Fruit fly (Drosophila melanogaster) whole organism, embryonic: ENCODE results near the gene CG9903.
A peak's percentile ranks its signal among the peaks of the same experiment; 100 is the strongest.

Source experiments
- CG10979 ChIP-seq: fragments of 200-800 bp; sonication (Bioruptor generic); optimal IDR thresholded peaks from 2 replicates; lab custom pipeline; 2018; ENCODE audit warnings: missing biosample characterization, mild to moderate bottlenecking, missing genetic modification characterization, moderate library complexity
- CG11695 ChIP-seq: fragments of 200-800 bp; sonication (Bioruptor generic); IDR thresholded peaks from 3 replicates; pipeline ENCODE4 v1.3.6; 2022; ENCODE audit warnings: missing biosample characterization, missing genetic modification characterization
- CG12071 ChIP-seq: fragments of 200-800 bp; sonication (Bioruptor generic); optimal IDR thresholded peaks from 3 replicates; lab custom pipeline; 2018; ENCODE audit warnings: missing biosample characterization, mild to moderate bottlenecking, missing genetic modification characterization
- CG15269 ChIP-seq: fragments of 200-800 bp; sonication (Bioruptor generic); optimal IDR thresholded peaks from 2 replicates; lab custom pipeline; 2018; ENCODE audit warnings: missing biosample characterization, mild to moderate bottlenecking, missing genetic modification characterization, moderate library complexity
- CG15514 ChIP-seq: fragments of 200-800 bp; sonication (Bioruptor generic); optimal IDR thresholded peaks from 3 replicates; lab custom pipeline; 2017; ENCODE audit warnings: missing biosample characterization, missing genetic modification characterization, mild to moderate bottlenecking, moderate library complexity, missing genetic modification reagents
- CG16779 ChIP-seq: fragments of 200-800 bp; sonication (Bioruptor generic); IDR thresholded peaks from 2 replicates; pipeline ENCODE4 v1.3.6; 2022; ENCODE audit warnings: missing biosample characterization, missing genetic modification characterization
- CG17361 ChIP-seq: fragments of 200-800 bp; sonication (Bioruptor generic); IDR thresholded peaks from 3 replicates; pipeline ENCODE4 v1.3.6; 2022; ENCODE audit warnings: missing biosample characterization, missing genetic modification characterization
- CG18599 ChIP-seq: fragments of 200-800 bp; sonication (Bioruptor generic); optimal IDR thresholded peaks from 3 replicates; lab custom pipeline; 2017; ENCODE audit warnings: missing biosample characterization, missing genetic modification characterization, mild to moderate bottlenecking, moderate library complexity, missing genetic modification reagents
- CG2120 ChIP-seq: fragments of 200-800 bp; sonication (Bioruptor generic); optimal IDR thresholded peaks from 3 replicates; lab custom pipeline; 2016; ENCODE audit warnings: missing biosample characterization, missing genetic modification characterization
- CG2202 ChIP-seq: fragments of 200-800 bp; sonication (Bioruptor generic); optimal IDR thresholded peaks from 2 replicates; lab custom pipeline; 2018; ENCODE audit warnings: missing biosample characterization, mild to moderate bottlenecking, missing genetic modification characterization
- CG2678 ChIP-seq: fragments of 200-800 bp; sonication (Bioruptor generic); optimal IDR thresholded peaks from 3 replicates; lab custom pipeline; 2019; ENCODE audit warnings: missing biosample characterization, mild to moderate bottlenecking, missing genetic modification characterization, moderate library complexity
- CG30403 ChIP-seq: fragments of 200-800 bp; sonication (Bioruptor generic); optimal IDR thresholded peaks from 3 replicates; lab custom pipeline; 2016; ENCODE audit warnings: missing biosample characterization, missing genetic modification characterization
- CG32532 ChIP-seq: fragments of 200-800 bp; sonication (Bioruptor generic); IDR thresholded peaks from 2 replicates; pipeline ENCODE4 v1.3.6; 2022; ENCODE audit warnings: missing biosample characterization, missing genetic modification characterization
- CG3847 ChIP-seq: fragments of 200-800 bp; sonication (Bioruptor generic); IDR thresholded peaks from 2 replicates; pipeline ENCODE4 v1.3.6; 2022; ENCODE audit warnings: missing biosample characterization, missing genetic modification characterization
- CG4730 ChIP-seq: fragments of 200-800 bp; sonication (Bioruptor generic); IDR thresholded peaks from 2 replicates; pipeline ENCODE4 v1.3.6; 2022; ENCODE audit warnings: missing biosample characterization, missing genetic modification characterization
- CG6689 ChIP-seq: fragments of 200-800 bp; sonication (Bioruptor generic); IDR thresholded peaks from 2 replicates; pipeline ENCODE4 v1.3.6; 2022; ENCODE audit warnings: missing biosample characterization, missing genetic modification characterization
- CG6765 ChIP-seq: fragments of 200-800 bp; sonication (Bioruptor generic); optimal IDR thresholded peaks from 3 replicates; lab custom pipeline; 2017; ENCODE audit warnings: missing biosample characterization, mild to moderate bottlenecking, missing genetic modification characterization
- CG7786 ChIP-seq: fragments of 200-800 bp; sonication (Bioruptor generic); optimal IDR thresholded peaks from 2 replicates; lab custom pipeline; 2016; ENCODE audit warnings: missing biosample characterization, missing genetic modification characterization
- CG7839 ChIP-seq: fragments of 200-800 bp; sonication (Bioruptor generic); optimal IDR thresholded peaks from 3 replicates; lab custom pipeline; 2018; ENCODE audit warnings: missing biosample characterization, mild to moderate bottlenecking, missing genetic modification characterization, moderate library complexity
- CG9817 ChIP-seq: fragments of 200-800 bp; sonication (Bioruptor generic); optimal IDR thresholded peaks from 2 replicates; lab custom pipeline; 2018; ENCODE audit warnings: missing biosample characterization, mild to moderate bottlenecking, missing genetic modification characterization, moderate library complexity
- CG9932 ChIP-seq: fragments of 200-800 bp; sonication (Bioruptor generic); IDR thresholded peaks from 2 replicates; pipeline ENCODE4 v1.3.6; 2022; ENCODE audit warnings: missing biosample characterization, missing genetic modification characterization
- D19B ChIP-seq: fragments of 200-800 bp; sonication (Bioruptor generic); optimal IDR thresholded peaks from 2 replicates; lab custom pipeline; 2017; ENCODE audit warnings: missing biosample characterization, mild to moderate bottlenecking, missing genetic modification characterization
- Drgx ChIP-seq: fragments of 200-800 bp; sonication (Bioruptor generic); IDR thresholded peaks from 2 replicates; pipeline ENCODE4 v1.3.6; 2022; ENCODE audit warnings: missing biosample characterization, missing genetic modification characterization
- Hand ChIP-seq: fragments of 200-800 bp; sonication (Bioruptor generic); optimal IDR thresholded peaks from 2 replicates; lab custom pipeline; 2017; ENCODE audit warnings: mild to moderate bottlenecking, missing biosample characterization, missing genetic modification reagents, missing genetic modification characterization
- Hey ChIP-seq: fragments of 200-800 bp; sonication (Bioruptor generic); optimal IDR thresholded peaks from 3 replicates; lab custom pipeline; 2018; ENCODE audit warnings: missing biosample characterization, mild to moderate bottlenecking, missing genetic modification characterization
- NK7.1 ChIP-seq: fragments of 200-800 bp; sonication (Bioruptor generic); optimal IDR thresholded peaks from 3 replicates; lab custom pipeline; 2016; ENCODE audit warnings: missing biosample characterization, missing genetic modification characterization
- TFAM ChIP-seq: fragments of 200-800 bp; sonication (Bioruptor generic); optimal IDR thresholded peaks from 2 replicates; lab custom pipeline; 2017; ENCODE audit warnings: missing biosample characterization, missing genetic modification characterization, inconsistent platforms
- al ChIP-seq: fragments of 200-800 bp; sonication (Bioruptor generic); IDR thresholded peaks from 2 replicates; pipeline ENCODE4 v1.3.6; 2022; ENCODE audit warnings: missing biosample characterization, missing genetic modification characterization
- disco-r ChIP-seq: fragments of 200-800 bp; sonication (Bioruptor generic); optimal IDR thresholded peaks from 2 replicates; lab custom pipeline; 2016; ENCODE audit warnings: missing biosample characterization, missing genetic modification characterization
- dmrt99B ChIP-seq: fragments of 200-800 bp; sonication (Bioruptor generic); optimal IDR thresholded peaks from 2 replicates; lab custom pipeline; 2018; ENCODE audit warnings: missing biosample characterization, mild to moderate bottlenecking, missing genetic modification characterization, moderate library complexity
- dysf ChIP-seq: fragments of 200-800 bp; sonication (Bioruptor generic); IDR thresholded peaks from 3 replicates; pipeline ENCODE4 v1.3.6; 2022; ENCODE audit warnings: missing biosample characterization, missing genetic modification characterization
- fd102C ChIP-seq: fragments of 200-800 bp; sonication (Bioruptor generic); optimal IDR thresholded peaks from 2 replicates; lab custom pipeline; 2018; ENCODE audit warnings: missing biosample characterization, mild to moderate bottlenecking, missing genetic modification characterization, moderate library complexity
- fd64A ChIP-seq: fragments of 200-800 bp; sonication (Bioruptor generic); optimal IDR thresholded peaks from 3 replicates; lab custom pipeline; 2018; ENCODE audit warnings: missing biosample characterization, mild to moderate bottlenecking, missing genetic modification characterization
- gcm2 ChIP-seq: fragments of 200-800 bp; sonication (Bioruptor generic); optimal IDR thresholded peaks from 2 replicates; lab custom pipeline; 2016; ENCODE audit warnings: missing biosample characterization, missing genetic modification characterization
- gem ChIP-seq: fragments of 200-800 bp; sonication (Bioruptor generic); optimal IDR thresholded peaks from 2 replicates; lab custom pipeline; 2019; ENCODE audit warnings: missing biosample characterization, mild to moderate bottlenecking, missing genetic modification characterization, moderate library complexity
- gfzf ChIP-seq: fragments of 200-800 bp; sonication (Bioruptor generic); optimal IDR thresholded peaks from 2 replicates; lab custom pipeline; 2016; ENCODE audit warnings: missing biosample characterization, mild to moderate bottlenecking, missing genetic modification characterization, moderate library complexity
- grau ChIP-seq: fragments of 200-800 bp; optimal IDR thresholded peaks from 3 replicates; lab custom pipeline; 2019; ENCODE audit warnings: missing biosample characterization, mild to moderate bottlenecking, missing genetic modification characterization, moderate library complexity
- inv ChIP-seq: fragments of 200-800 bp; sonication (Bioruptor generic); IDR thresholded peaks from 2 replicates; pipeline ENCODE4 v1.3.6; 2022; ENCODE audit warnings: missing biosample characterization, missing genetic modification characterization; ENCODE audit not compliant: partially characterized antibody
- prd ChIP-seq, 3 experiments: fragments of >200 bp in 2 of 3; fragments of 200-800 bp in 1 of 3; sonication (Bioruptor generic) in 1 of 3; optimal IDR thresholded peaks in 2 of 3; IDR thresholded peaks in 1 of 3; 2 replicates in 2 of 3; 3 replicates in 1 of 3; pipeline versions ENCODE4 v1.3.6 to Lab custom; 2017 to 2022; ENCODE audit warnings: missing biosample characterization in 1 of 3, missing genetic modification characterization in 1 of 3
- rib ChIP-seq: fragments of 200-800 bp; sonication (Bioruptor generic); IDR thresholded peaks from 2 replicates; pipeline ENCODE4 v1.3.6; 2022; ENCODE audit warnings: missing biosample characterization, missing genetic modification characterization
- row ChIP-seq: fragments of 200-800 bp; sonication (Bioruptor generic); IDR thresholded peaks from 3 replicates; pipeline ENCODE4 v1.3.6; 2022; ENCODE audit warnings: missing biosample characterization, missing genetic modification characterization
- run ChIP-seq: fragments of 200-800 bp; sonication (Bioruptor generic); optimal IDR thresholded peaks from 3 replicates; lab custom pipeline; 2018; ENCODE audit warnings: missing biosample characterization, mild to moderate bottlenecking, missing genetic modification characterization
- sd ChIP-seq: fragments of 200-800 bp; sonication (Bioruptor generic); optimal IDR thresholded peaks from 3 replicates; lab custom pipeline; 2018; ENCODE audit warnings: missing biosample characterization, mild to moderate bottlenecking, missing genetic modification characterization, moderate library complexity
- sna ChIP-seq: fragments of 200-800 bp; sonication (Bioruptor generic); IDR thresholded peaks from 2 replicates; pipeline ENCODE4 v1.3.6; 2022; ENCODE audit warnings: missing biosample characterization, missing genetic modification characterization; ENCODE audit not compliant: partially characterized antibody
- sr ChIP-seq: fragments of 200-800 bp; sonication (Bioruptor generic); IDR thresholded peaks from 3 replicates; pipeline ENCODE4 v1.3.6; 2022; ENCODE audit warnings: missing biosample characterization, missing genetic modification characterization
- tap ChIP-seq: fragments of 200-800 bp; optimal IDR thresholded peaks from 3 replicates; lab custom pipeline; 2019; ENCODE audit warnings: missing biosample characterization, mild to moderate bottlenecking, missing genetic modification characterization, moderate library complexity
- twi ChIP-seq: fragments of 200-800 bp; optimal IDR thresholded peaks from 2 replicates; lab custom pipeline; 2019; ENCODE audit warnings: missing biosample characterization, mild to moderate bottlenecking, missing genetic modification characterization, moderate library complexity
- unpg ChIP-seq: fragments of 200-800 bp; sonication (Bioruptor generic); optimal IDR thresholded peaks from 3 replicates; lab custom pipeline; 2018; ENCODE audit warnings: missing biosample characterization, mild to moderate bottlenecking, missing genetic modification characterization, moderate library complexity
- wor ChIP-seq: fragments of 200-800 bp; sonication (Bioruptor generic); IDR thresholded peaks from 2 replicates; pipeline ENCODE4 v1.3.6; 2022; ENCODE audit warnings: missing biosample characterization, missing genetic modification characterization

Gene CG9903

dm6 chrX:16573659-16574058 is 33.0 kb upstream of the CG9903 start (continued):
- TF ChIP-seq inv: no peak
- TF ChIP-seq CG2202 (tag; lab: Kevin White, UChicago): no peak
- TF ChIP-seq CG15514: peak; percentile 53
- no peak for TF ChIP-seq CG17361
- no peak for TF ChIP-seq NK7.1 (GFP tag; lab: Kevin White, UChicago)
- TF ChIP-seq sna (GFP tag; lab: Robert Waterston, UW): no peak
- no peak for TF ChIP-seq D19B
- no peak for TF ChIP-seq CG10979
- TF ChIP-seq Hand (GFP tag; lab: Kevin White, UChicago): peak; percentile 3
- TF ChIP-seq gcm2 (GFP tag; lab: Kevin White, UChicago): no peak
- TF ChIP-seq wor (GFP tag; lab: Robert Waterston, UW): no peak
- no peak for TF ChIP-seq CG30403 (GFP tag; lab: Kevin White, UChicago)
- TF ChIP-seq tap (tag; lab: Kevin White, UChicago): no peak
- TF ChIP-seq CG12071 (GFP tag; lab: Kevin White, UChicago): peak; percentile 47
- TF ChIP-seq CG9817 (tag; lab: Kevin White, UChicago): peak; percentile 13
- TF ChIP-seq CG6765 (GFP tag; lab: Kevin White, UChicago): peak; percentile 53
- no peak for TF ChIP-seq sr
- TF ChIP-seq fd102C: no peak
- TF ChIP-seq al (GFP tag; lab: Robert Waterston, UW): no peak
- no peak for TF ChIP-seq fd64A (GFP tag; lab: Kevin White, UChicago)
- peak; percentile 25 for TF ChIP-seq unpg (GFP tag; lab: Kevin White, UChicago)
- TF ChIP-seq, all 482 proteins: peak for 82

dm6 chrX:16570572-16571224 is 30.0 kb upstream of the CG9903 start:
- TF ChIP-seq sd (tag; lab: Kevin White, UChicago) (peak; percentile 80), CG32532 (GFP tag; lab: Robert Waterston, UW) (peak; percentile 46), CG18599 (GFP tag; lab: Kevin White, UChicago) (peak; percentile 26), CG2120 (GFP tag; lab: Kevin White, UChicago) (peak; percentile 48), gfzf (GFP tag; lab: Kevin White, UChicago) (no peak), CG2678 (tag; lab: Kevin White, UChicago) (peak; percentile 24), CG6689 (GFP tag; lab: Robert Waterston, UW) (no peak), Hey (tag; lab: Kevin White, UChicago) (no peak), twi (peak; percentile 34), CG11695 (GFP tag; lab: Robert Waterston, UW) (no peak), Drgx (GFP tag; lab: Robert Waterston, UW) (0 out of 2 replicates have a peak, but pooled peaks have one; percentile 25), grau (tag; lab: Kevin White, UChicago) (peak; percentile 83), row (peak; percentile 69), TFAM (GFP tag; lab: Kevin White, UChicago) (no peak), dmrt99B (tag; lab: Kevin White, UChicago) (peak; percentile 7), prd (optimal IDR thresholded peaks at IDR 0.05; lab: Kevin White, UChicago) (no peak), prd (GFP tag; IDR thresholded peaks at IDR 0.05; lab: Robert Waterston, UW) (0 out of 3 replicates have a peak, but pooled peaks have one; percentile 8), CG9932 (GFP tag; lab: Robert Waterston, UW) (peak; percentile 37; the same call in 1 of the 2 replicates), gem (tag; lab: Kevin White, UChicago) (peak; percentile 44), CG15269 (tag; lab: Kevin White, UChicago) (peak; percentile 13), CG7786 (GFP tag; lab: Kevin White, UChicago) (peak; percentile 3), CG4730 (GFP tag; lab: Robert Waterston, UW) (no peak), dysf (GFP tag; lab: Robert Waterston, UW) (peak; percentile 41; the same call in 2 of the 3 replicates), disco-r (GFP tag; lab: Kevin White, UChicago) (peak; percentile 18), CG16779 (GFP tag; lab: Robert Waterston, UW) (no peak), run (tag; lab: Kevin White, UChicago) (no peak), rib (GFP tag; lab: Robert Waterston, UW) (no peak), NK7.1 (GFP tag; lab: Kevin White, UChicago) (no peak), CG3847 (GFP tag; lab: Robert Waterston, UW) (peak; percentile 24; the same call in 1 of the 2 replicates), CG7839 (peak; percentile 25)
